Fruit fly (Drosophila melanogaster) Kc167 (cell line): ENCODE data around the gene smg.

ENCODE experiments used
- Myc ChIP-seq: fragments of >200 bp; optimal IDR thresholded peaks from 2 replicates; lab custom pipeline; 2017; ENCODE audit warnings: missing external identifiers
- Sin3A ChIP-seq: fragments of >200 bp; optimal IDR thresholded peaks from 2 replicates; lab custom pipeline; 2018; ENCODE audit warnings: missing external identifiers
- h ChIP-seq: fragments of >200 bp; optimal IDR thresholded peaks from 3 replicates; lab custom pipeline; 2018; ENCODE audit warnings: missing external identifiers
- insv ChIP-seq: fragments of >200 bp; optimal IDR thresholded peaks from 3 replicates; lab custom pipeline; 2018; ENCODE audit warnings: missing external identifiers
- psq ChIP-seq: fragments of >200 bp; optimal IDR thresholded peaks from 2 replicates; lab custom pipeline; 2017; ENCODE audit warnings: missing external identifiers
- ttk ChIP-seq: sonication (Bioruptor generic); optimal IDR thresholded peaks from 2 replicates; lab custom pipeline; 2017; ENCODE audit warnings: missing external identifiers

smg gene

DNA sequence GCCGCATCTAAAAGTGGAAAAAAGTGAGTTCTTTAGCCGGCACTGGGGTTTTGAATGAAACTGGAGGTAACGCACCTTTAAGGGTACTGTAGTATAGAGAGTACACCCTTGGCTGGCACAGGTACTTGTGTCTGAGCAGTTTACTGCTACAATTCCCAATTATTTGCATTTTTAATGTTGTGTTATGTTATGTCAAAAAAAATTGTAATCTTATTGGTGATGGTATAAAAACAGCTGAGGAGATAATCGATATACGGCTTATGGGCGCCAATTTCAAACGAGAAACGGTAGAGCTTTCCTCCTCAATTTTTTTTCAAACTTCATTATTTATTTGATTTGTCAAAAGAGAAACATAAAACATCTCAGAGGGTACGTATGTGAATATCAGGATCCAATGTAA is 33.3 kb downstream of the smg start, which contains the start of gene ValRS-m:
TSS of gene ValRS-m (minus strand) at position 312 of the 400 bp plus-strand sequence.
- no peak for TF ChIP-seq insv (lab: Kevin White, UChicago)
- no peak for TF ChIP-seq Myc
- no peak for TF ChIP-seq Sin3A (lab: Kevin White, UChicago)
- no peak for TF ChIP-seq h (lab: Kevin White, UChicago)
- TF ChIP-seq ttk (lab: Kevin White, UChicago) = no peak
- no peak for TF ChIP-seq psq (lab: Kevin White, UChicago)

DNA sequence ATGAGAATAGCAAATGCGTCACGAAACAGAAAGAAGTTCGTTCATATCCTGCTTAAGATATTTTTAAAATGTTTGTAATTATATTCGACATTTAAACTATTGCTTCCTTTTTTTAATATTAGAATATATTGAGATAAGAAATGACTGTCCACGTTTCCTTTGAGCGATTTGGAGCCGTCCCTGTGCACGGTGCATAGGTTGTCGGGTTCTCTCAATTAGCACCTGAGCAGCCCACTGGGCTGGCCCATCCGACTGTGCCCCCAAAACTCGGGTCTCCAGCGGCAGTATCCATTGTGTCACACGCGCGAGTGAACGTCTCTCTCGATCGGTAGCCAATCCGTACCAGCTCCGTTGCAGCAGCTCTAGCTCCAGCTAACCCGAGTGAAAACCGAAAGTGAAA is 39.2 kb downstream of the smg start, which contains the start of gene CG13313:
TSS of gene CG13313 (plus strand) at position 301 of the 400 bp plus-strand sequence.
- no peak for TF ChIP-seq ttk (lab: Kevin White, UChicago)
- TF ChIP-seq insv (lab: Kevin White, UChicago) = no peak
- TF ChIP-seq Sin3A (lab: Kevin White, UChicago) = no peak
- TF ChIP-seq Myc = no peak
- TF ChIP-seq h (lab: Kevin White, UChicago) = no peak
- TF ChIP-seq psq (lab: Kevin White, UChicago) = no peak

DNA sequence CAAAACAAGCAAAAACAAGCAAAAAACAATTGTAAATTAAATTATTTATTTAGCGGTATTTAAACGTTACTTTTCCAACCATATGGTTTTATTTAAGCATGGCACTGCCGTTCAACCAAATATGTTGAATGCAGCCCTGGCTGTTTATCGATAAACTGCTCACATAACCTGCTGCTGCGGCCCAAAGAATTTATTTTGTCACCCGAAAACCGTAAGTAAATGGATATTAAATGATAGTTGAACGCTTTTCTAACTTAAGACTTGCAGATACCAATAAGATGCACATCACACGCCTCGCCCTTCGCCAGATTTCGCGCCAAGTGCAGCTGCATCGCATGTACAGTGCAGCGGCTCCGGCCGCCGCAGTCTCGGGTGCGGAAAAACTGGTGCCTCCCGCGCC is 41.1 kb downstream of the smg start, which contains the start of gene mRpL12:
TSS of gene mRpL12 (plus strand) at position 123 of the 400 bp plus-strand sequence.
- TF ChIP-seq Myc = no peak
- TF ChIP-seq insv (lab: Kevin White, UChicago) = no peak
- TF ChIP-seq h (lab: Kevin White, UChicago) = no peak
- no peak for TF ChIP-seq psq (lab: Kevin White, UChicago)
- TF ChIP-seq ttk (lab: Kevin White, UChicago) = no peak

DNA sequence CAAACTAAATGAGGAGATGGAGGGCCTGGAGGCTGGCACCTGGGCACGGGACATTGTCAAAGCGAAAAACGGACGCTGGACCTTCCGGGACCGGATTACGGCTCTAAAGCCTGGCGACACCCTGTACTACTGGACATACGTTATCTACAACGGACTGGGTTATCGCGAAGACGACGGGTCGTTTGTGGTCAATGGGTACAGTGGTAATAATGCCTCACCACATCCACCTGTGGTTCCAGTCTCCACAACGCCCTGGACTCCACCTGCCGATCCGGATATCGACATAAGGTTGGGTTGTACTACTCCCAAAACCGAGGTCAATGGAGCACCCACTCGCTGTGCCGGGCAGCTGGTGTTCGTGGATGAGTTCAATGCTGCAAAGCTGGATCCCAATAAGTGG is 42.6 kb downstream of the smg start:
- TF ChIP-seq ttk (lab: Kevin White, UChicago) (no peak), insv (lab: Kevin White, UChicago) (no peak), Sin3A (lab: Kevin White, UChicago) (no peak), Myc (no peak), psq (lab: Kevin White, UChicago) (no peak), h (lab: Kevin White, UChicago) (no peak)

dm6 chr3L:8954648-8955033 is 43.1 kb downstream of the smg start, which contains the start of gene GNBP3:
GNBP3 (plus strand) TSS chr3L:8955021.
- TF ChIP-seq psq (lab: Kevin White, UChicago) (no peak), h (lab: Kevin White, UChicago) (no peak), Myc (no peak), ttk (lab: Kevin White, UChicago) (no peak), Sin3A (lab: Kevin White, UChicago) (no peak), insv (lab: Kevin White, UChicago) (no peak)

- TF ChIP-seq Sin3A (lab: Kevin White, UChicago) (no peak), Myc (no peak)
These were observed 43.7 kb downstream of the smg start, which contains the start of the genes CG43783 and orb2 for dm6 chr3L:8953962-8954647. CG43783 (minus strand) TSS chr3L:8954272. orb2 (minus strand) TSS chr3L:8954463.

DNA sequence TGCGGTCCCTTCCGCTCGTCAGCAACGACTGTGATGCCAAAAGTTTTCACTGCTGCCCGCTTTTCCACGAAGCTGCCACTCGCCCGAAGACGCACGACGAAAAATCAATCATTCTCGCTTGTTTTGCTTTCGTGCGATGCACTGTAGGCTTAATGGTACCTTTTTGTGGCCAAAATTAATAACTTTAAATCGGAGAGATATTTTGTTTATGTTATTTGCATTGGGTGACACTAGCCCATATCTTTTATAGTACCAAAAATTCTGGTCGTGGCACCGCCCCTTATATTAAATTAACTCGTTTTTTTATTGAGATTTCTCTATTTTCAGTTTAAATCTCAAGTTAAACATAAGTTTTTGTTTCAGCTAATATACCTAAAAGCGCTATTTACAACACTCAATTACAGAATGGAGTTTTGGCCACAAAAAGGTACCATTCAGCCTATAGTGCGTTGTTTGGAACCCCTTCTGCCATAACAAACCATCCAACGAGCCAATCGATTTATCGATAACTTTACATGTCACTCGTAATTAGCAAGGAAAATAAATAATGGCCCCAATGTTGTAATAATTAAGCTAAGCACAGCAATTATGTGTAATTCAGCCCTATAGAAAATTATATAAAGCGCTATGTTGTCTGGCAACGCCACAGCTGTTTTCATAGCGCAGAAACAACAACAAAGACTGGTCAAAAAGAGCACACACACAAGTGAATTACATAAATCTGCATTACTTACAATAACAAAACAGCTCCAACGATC is 44.4 kb downstream of the smg start:
- TF ChIP-seq psq (lab: Kevin White, UChicago) (no peak), Myc (no peak), insv (lab: Kevin White, UChicago) (no peak), Sin3A (lab: Kevin White, UChicago) (no peak), h (lab: Kevin White, UChicago) (no peak), ttk (lab: Kevin White, UChicago) (no peak)

DNA sequence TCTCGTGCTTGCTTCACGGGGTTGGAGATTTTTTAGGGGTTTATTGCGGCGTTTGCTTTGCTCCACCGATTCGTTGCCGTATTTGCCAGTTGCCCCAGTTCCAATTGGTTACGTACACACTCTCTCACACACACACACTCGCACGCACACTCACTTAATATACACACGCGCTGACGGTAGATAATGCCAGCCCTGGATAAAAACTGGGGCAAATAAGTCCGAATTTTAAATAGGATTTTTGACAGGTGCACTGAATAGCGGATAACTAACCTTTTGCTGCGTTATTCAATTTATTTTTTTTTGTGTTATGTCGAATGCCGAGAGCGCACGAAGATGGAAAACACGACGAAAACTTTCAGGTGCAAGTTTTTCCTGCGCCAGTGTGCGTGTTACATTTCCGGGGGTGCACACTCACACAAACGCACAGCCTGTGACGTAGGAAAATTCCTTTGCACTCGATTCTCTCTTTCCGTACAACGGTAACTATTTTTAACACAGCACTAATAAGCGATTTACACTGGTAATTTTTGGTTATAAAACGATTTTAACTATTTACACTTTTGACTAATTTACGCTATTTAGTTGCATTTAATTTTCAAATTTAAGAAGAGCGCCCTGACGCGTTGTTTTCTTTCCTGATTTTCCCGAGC is 45.1 kb downstream of the smg start:
- no peak for TF ChIP-seq h (lab: Kevin White, UChicago)
- TF ChIP-seq Sin3A (lab: Kevin White, UChicago) = no peak
- no peak for TF ChIP-seq Myc
- TF ChIP-seq ttk (lab: Kevin White, UChicago) = no peak
- no peak for TF ChIP-seq psq (lab: Kevin White, UChicago)

DNA sequence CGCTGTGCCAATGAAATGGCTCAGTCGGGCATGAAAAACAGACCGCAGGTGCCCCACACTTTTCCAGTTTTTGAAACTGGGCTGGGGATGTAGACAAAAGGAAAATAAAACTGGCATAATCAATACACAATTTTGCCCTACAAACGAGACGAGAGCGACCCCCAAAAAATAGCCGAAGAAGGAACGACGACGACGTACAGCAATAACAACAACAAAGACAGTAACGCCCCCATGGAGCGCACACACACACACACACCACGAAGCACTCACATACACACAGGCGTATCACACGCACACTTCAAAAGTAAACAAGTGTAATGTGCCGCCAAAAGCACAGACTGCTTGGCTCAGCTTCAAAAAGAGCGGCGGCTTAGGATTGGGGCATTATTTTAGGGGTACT is 46.3 kb downstream of the smg start:
- TF ChIP-seq Myc (no peak), insv (lab: Kevin White, UChicago) (no peak), ttk (lab: Kevin White, UChicago) (no peak), h (lab: Kevin White, UChicago) (no peak), psq (lab: Kevin White, UChicago) (no peak), Sin3A (lab: Kevin White, UChicago) (no peak)

- TF ChIP-seq Myc = no peak
These were observed 46.8 kb downstream of the smg start for dm6 chr3L:8950955-8951354.

DNA sequence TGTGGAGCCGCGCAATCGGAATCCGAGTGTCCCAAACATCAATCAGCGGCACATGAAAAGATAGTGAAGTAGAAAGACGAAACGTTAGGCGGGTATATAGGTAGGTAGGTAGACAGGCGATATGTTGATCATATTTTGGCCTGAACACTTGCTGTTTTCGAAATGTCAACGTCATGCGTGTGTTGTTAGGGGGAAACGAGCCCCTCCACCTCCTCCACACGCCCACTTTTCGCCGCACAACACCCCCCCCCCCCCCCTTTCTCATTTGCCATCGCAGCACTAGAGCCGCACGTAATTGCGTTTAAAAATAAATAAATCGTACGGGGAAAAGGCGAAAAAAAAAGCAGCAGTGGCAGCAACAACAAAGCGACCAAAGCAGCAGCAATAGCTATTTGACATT is 48.0 kb downstream of the smg start:
- TF ChIP-seq insv (lab: Kevin White, UChicago) = no peak
- no peak for TF ChIP-seq Sin3A (lab: Kevin White, UChicago)
- no peak for TF ChIP-seq Myc
- no peak for TF ChIP-seq ttk (lab: Kevin White, UChicago)
- TF ChIP-seq psq (lab: Kevin White, UChicago) = no peak
